Worm (Caenorhabditis elegans): Measurements from ENCODE around the gene mrps-18.C.

Gene mrps-18.C

ce11 chrII:6721581-6721980 is 14.4 kb upstream of the mrps-18.C start (continued):
- TF ChIP-seq mcd-1 (GFP tag; IDR thresholded peaks at IDR 0.05) (peak; percentile 51; the same call in 1 of the 2 replicates), K11D2.4 (GFP tag; IDR thresholded peaks at IDR 0.05) (0 out of 2 replicates have a peak, but pooled peaks have one; percentile 33), attf-3 (GFP tag; conservative IDR thresholded peaks at IDR 0.05) (0 out of 2 replicates have a peak, but pooled peaks have one; percentile 30), ceh-40 (GFP tag; IDR thresholded peaks at IDR 0.05) (no peak), nhr-90 (tag; optimal IDR thresholded peaks at IDR 0.05) (no peak), zim-3 (tag; optimal IDR thresholded peaks at IDR 0.05) (no peak), gei-17 (GFP tag; optimal IDR thresholded peaks at IDR 0.05) (no peak), ccch-3 (GFP tag; optimal IDR thresholded peaks at IDR 0.05) (no peak), ZK185.1 (tag; optimal IDR thresholded peaks at IDR 0.05; ENCODE audit: poor library complexity, severe bottlenecking) (peak; percentile 32), B0019.2 (GFP tag; conservative IDR thresholded peaks at IDR 0.05) (no peak), rec-8 (tag; optimal IDR thresholded peaks at IDR 0.05) (no peak), die-1 (tag; optimal IDR thresholded peaks at IDR 0.05) (peak; percentile 70), ceh-79 (tag; optimal IDR thresholded peaks at IDR 0.05) (peak; percentile 38), hmg-1.2 (GFP tag; IDR thresholded peaks at IDR 0.05) (peak; percentile 67), F22D6.2 (tag; optimal IDR thresholded peaks at IDR 0.05) (no peak), snpc-1.1 (tag; optimal IDR thresholded peaks at IDR 0.05; ENCODE audit: insufficient read depth) (peak; percentile 14), hlh-26 (GFP tag; conservative IDR thresholded peaks at IDR 0.05) (no peak), ztf-25 (GFP tag; IDR thresholded peaks at IDR 0.05) (0 out of 2 replicates have a peak, but pooled peaks have one; percentile 45), madf-6 (GFP tag; IDR thresholded peaks at IDR 0.05) (0 out of 2 replicates have a peak, but pooled peaks have one; percentile 51), rpc-1 (optimal IDR thresholded peaks at IDR 0.05) (peak; percentile 68), rpc-1 (tag; optimal IDR thresholded peaks at IDR 0.05) (peak; percentile 81), nhr-179 (tag; optimal IDR thresholded peaks at IDR 0.05) (no peak), ztf-26 (tag; optimal IDR thresholded peaks at IDR 0.05) (no peak), ama-1 (optimal IDR thresholded peaks at IDR 0.05) (no peak), ama-1 (GFP tag; optimal IDR thresholded peaks at IDR 0.05) (no peak), D2030.7 (GFP tag; IDR thresholded peaks at IDR 0.05) (peak; percentile 41), dox-1 (GFP tag; IDR thresholded peaks at IDR 0.05) (no peak; the same call in 1 of the 2 replicates), dpff-1 (tag; optimal IDR thresholded peaks at IDR 0.05) (no peak), hsf-1 (GFP tag; IDR thresholded peaks at IDR 0.05) (no peak), egrh-3 (GFP tag; IDR thresholded peaks at IDR 0.05) (peak; percentile 44; the same call in 1 of the 2 replicates), Y95B8A.8 (GFP tag; IDR thresholded peaks at IDR 0.05) (no peak), K12H6.12 (tag; optimal IDR thresholded peaks at IDR 0.05) (peak; percentile 0), sdz-38 (tag; optimal IDR thresholded peaks at IDR 0.05) (no peak)

- TF ChIP-seq ztf-26 (tag; optimal IDR thresholded peaks at IDR 0.05) (no peak), F10E7.11 (tag; optimal IDR thresholded peaks at IDR 0.05) (no peak), ztf-6 (GFP tag; IDR thresholded peaks at IDR 0.05) (no peak), lir-1 (GFP tag; conservative IDR thresholded peaks at IDR 0.05) (no peak), K11D2.4 (GFP tag; IDR thresholded peaks at IDR 0.05) (no peak), pbrm-1 (GFP tag; IDR thresholded peaks at IDR 0.05) (no peak)
Observed at ce11 chrII:6726814-6727213, 9.2 kb upstream of the mrps-18.C start.

ce11 chrII:6729331-6729730 is 6.7 kb upstream of the mrps-18.C start, which contains the start of gene T14B4.8:
TSS of gene T14B4.8 (minus strand) at chrII:6729390.
- TF ChIP-seq ceh-40 (GFP tag; IDR thresholded peaks at IDR 0.05) (no peak), hmg-1.2 (GFP tag; IDR thresholded peaks at IDR 0.05) (peak; percentile 63; the same call in 1 of the 2 replicates), lin-54 (GFP tag; optimal IDR thresholded peaks at IDR 0.05) (no peak)
